Fruit fly (Drosophila melanogaster) whole organism, embryonic: ENCODE results near the gene CG14795.

Experiments
- Awh ChIP-seq: fragments of 200-800 bp; sonication (Bioruptor generic); IDR thresholded peaks from 2 replicates; pipeline ENCODE4, ENCODE4 v1.3.6; 2022; ENCODE audit warnings: missing biosample characterization, missing genetic modification characterization
- BEAF-32 ChIP-seq: fragments of 200-800 bp; sonication (Bioruptor generic); optimal IDR thresholded peaks from 3 replicates; lab custom pipeline; 2017; ENCODE audit warnings: missing biosample characterization, missing genetic modification characterization, mild to moderate bottlenecking, moderate library complexity, missing genetic modification reagents
- Bteb2 ChIP-seq: fragments of 200-800 bp; sonication (Bioruptor generic); optimal IDR thresholded peaks from 2 replicates; lab custom pipeline; 2016; ENCODE audit warnings: missing biosample characterization, missing genetic modification characterization
- CG10147 ChIP-seq: fragments of 200-800 bp; sonication (Bioruptor generic); optimal IDR thresholded peaks from 2 replicates; lab custom pipeline; 2019; ENCODE audit warnings: missing biosample characterization, mild to moderate bottlenecking, missing genetic modification characterization, moderate library complexity
- CG10267 ChIP-seq: fragments of 200-800 bp; sonication (Bioruptor generic); optimal IDR thresholded peaks from 2 replicates; lab custom pipeline; 2018; ENCODE audit warnings: missing biosample characterization, mild to moderate bottlenecking, missing genetic modification characterization, moderate library complexity
- CG10543 ChIP-seq: fragments of 200-800 bp; sonication (Bioruptor generic); optimal IDR thresholded peaks from 3 replicates; lab custom pipeline; 2017; ENCODE audit warnings: missing biosample characterization, mild to moderate bottlenecking, missing genetic modification characterization, moderate library complexity
- CG12104 ChIP-seq: fragments of 200-800 bp; sonication (Bioruptor generic); optimal IDR thresholded peaks from 3 replicates; lab custom pipeline; 2016; ENCODE audit warnings: missing biosample characterization, missing genetic modification characterization
- CG12219 ChIP-seq: fragments of 200-800 bp; sonication (Bioruptor generic); optimal IDR thresholded peaks from 3 replicates; lab custom pipeline; 2018; ENCODE audit warnings: missing biosample characterization, mild to moderate bottlenecking, missing genetic modification characterization
- CG15479 ChIP-seq: fragments of 200-800 bp; sonication (Bioruptor generic); optimal IDR thresholded peaks from 3 replicates; lab custom pipeline; 2019; ENCODE audit warnings: missing biosample characterization, mild to moderate bottlenecking, missing genetic modification characterization, moderate library complexity
- CG15601 ChIP-seq: fragments of 200-800 bp; sonication (Bioruptor generic); optimal IDR thresholded peaks from 3 replicates; lab custom pipeline; 2019; ENCODE audit warnings: missing biosample characterization, mild to moderate bottlenecking, missing genetic modification characterization, moderate library complexity
- CG1647 ChIP-seq: fragments of 200-800 bp; sonication (Bioruptor generic); optimal IDR thresholded peaks from 3 replicates; lab custom pipeline; 2016; ENCODE audit warnings: missing biosample characterization, missing genetic modification characterization
- CG2202 ChIP-seq: fragments of 200-800 bp; sonication (Bioruptor generic); optimal IDR thresholded peaks from 2 replicates; lab custom pipeline; 2018; ENCODE audit warnings: missing biosample characterization, mild to moderate bottlenecking, missing genetic modification characterization
- CG31365 ChIP-seq: fragments of 200-800 bp; sonication (Bioruptor generic); optimal IDR thresholded peaks from 2 replicates; lab custom pipeline; 2018; ENCODE audit warnings: missing biosample characterization, mild to moderate bottlenecking, missing genetic modification characterization
- CG34376 ChIP-seq: fragments of 200-800 bp; sonication (Bioruptor generic); optimal IDR thresholded peaks from 2 replicates; lab custom pipeline; 2018; ENCODE audit warnings: missing biosample characterization, mild to moderate bottlenecking, missing genetic modification characterization
- CG3838 ChIP-seq: fragments of 200-800 bp; sonication (Bioruptor generic); optimal IDR thresholded peaks from 3 replicates; lab custom pipeline; 2016; ENCODE audit warnings: missing biosample characterization, missing genetic modification characterization
- CG6175 ChIP-seq: fragments of 200-800 bp; sonication (Bioruptor generic); IDR thresholded peaks from 3 replicates; pipeline ENCODE4 v1.3.6; 2022; ENCODE audit warnings: missing biosample characterization, missing genetic modification characterization
- CTCF ChIP-seq: fragments of 200-800 bp; sonication (Bioruptor generic); optimal IDR thresholded peaks from 2 replicates; lab custom pipeline; 2017; ENCODE audit warnings: missing biosample characterization, mild to moderate bottlenecking, missing genetic modification characterization, moderate library complexity
- Doc2 ChIP-seq: fragments of 200-800 bp; sonication (Bioruptor generic); IDR thresholded peaks from 2 replicates; pipeline ENCODE4 v1.3.6; 2022; ENCODE audit warnings: missing biosample characterization, missing genetic modification characterization
- Elba2 ChIP-seq: fragments of 200-800 bp; sonication (Bioruptor generic); optimal IDR thresholded peaks from 3 replicates; lab custom pipeline; 2016; ENCODE audit warnings: missing biosample characterization, missing genetic modification characterization
- HLHmδ ChIP-seq: fragments of 200-800 bp; sonication (Bioruptor generic); optimal IDR thresholded peaks from 2 replicates; lab custom pipeline; 2018; ENCODE audit warnings: missing biosample characterization, mild to moderate bottlenecking, missing genetic modification characterization, moderate library complexity
- HmgZ ChIP-seq: fragments of 200-800 bp; sonication (Bioruptor generic); optimal IDR thresholded peaks from 2 replicates; lab custom pipeline; 2018; ENCODE audit warnings: missing biosample characterization, mild to moderate bottlenecking, missing genetic modification characterization
- Hmr ChIP-seq: fragments of 200-800 bp; sonication (Bioruptor generic); optimal IDR thresholded peaks from 3 replicates; lab custom pipeline; 2017; ENCODE audit warnings: mild to moderate bottlenecking, missing biosample characterization, missing genetic modification reagents, missing genetic modification characterization
- Lim3 ChIP-seq: fragments of 200-800 bp; sonication (Bioruptor generic); IDR thresholded peaks from 2 replicates; pipeline ENCODE4 v1.3.6; 2022; ENCODE audit warnings: missing biosample characterization, missing genetic modification characterization
- Scr ChIP-seq: fragments of 200-800 bp; sonication (Bioruptor generic); IDR thresholded peaks from 2 replicates; pipeline ENCODE4 v1.3.6; 2022; ENCODE audit warnings: missing biosample characterization, missing genetic modification characterization; ENCODE audit not compliant: partially characterized antibody
- Spps ChIP-seq: fragments of 200-800 bp; sonication (Bioruptor generic); optimal IDR thresholded peaks from 2 replicates; lab custom pipeline; 2018; ENCODE audit warnings: missing biosample characterization, mild to moderate bottlenecking, missing genetic modification characterization
- ase ChIP-seq: fragments of 200-800 bp; sonication (Bioruptor generic); IDR thresholded peaks from 3 replicates; pipeline ENCODE4 v1.3.6; 2022; ENCODE audit warnings: missing biosample characterization, missing genetic modification characterization
- az2 ChIP-seq: fragments of 200-800 bp; sonication (Bioruptor generic); optimal IDR thresholded peaks from 3 replicates; lab custom pipeline; 2016; ENCODE audit warnings: missing biosample characterization, missing genetic modification characterization
- chn ChIP-seq: fragments of 200-800 bp; sonication (Bioruptor generic); optimal IDR thresholded peaks from 2 replicates; lab custom pipeline; 2016; ENCODE audit warnings: missing biosample characterization, missing genetic modification characterization
- disco-r ChIP-seq: fragments of 200-800 bp; sonication (Bioruptor generic); optimal IDR thresholded peaks from 2 replicates; lab custom pipeline; 2016; ENCODE audit warnings: missing biosample characterization, missing genetic modification characterization
- dmrt99B ChIP-seq: fragments of 200-800 bp; sonication (Bioruptor generic); optimal IDR thresholded peaks from 2 replicates; lab custom pipeline; 2018; ENCODE audit warnings: missing biosample characterization, mild to moderate bottlenecking, missing genetic modification characterization, moderate library complexity
- eyg ChIP-seq: fragments of 200-800 bp; sonication (Bioruptor generic); optimal IDR thresholded peaks from 3 replicates; lab custom pipeline; 2016; ENCODE audit warnings: missing biosample characterization, missing genetic modification characterization
- fd64A ChIP-seq: fragments of 200-800 bp; sonication (Bioruptor generic); optimal IDR thresholded peaks from 3 replicates; lab custom pipeline; 2018; ENCODE audit warnings: missing biosample characterization, mild to moderate bottlenecking, missing genetic modification characterization
- lola ChIP-seq, 3 experiments: fragments of >200 bp in 2 of 3; fragments of 200-800 bp in 1 of 3; sonication (Bioruptor generic) in 1 of 3; optimal IDR thresholded peaks; 2 replicates each; lab custom pipeline; 2017 to 2019; ENCODE audit warnings: missing biosample characterization in 3 of 3, missing genetic modification characterization in 3 of 3, mild to moderate bottlenecking in 1 of 3, moderate library complexity in 1 of 3
- nom ChIP-seq: fragments of 200-800 bp; sonication (Bioruptor generic); optimal IDR thresholded peaks from 2 replicates; lab custom pipeline; 2017; ENCODE audit warnings: missing biosample characterization, missing genetic modification characterization, mild to moderate bottlenecking, moderate library complexity, missing genetic modification reagents
- pb ChIP-seq: fragments of 200-800 bp; sonication (Bioruptor generic); optimal IDR thresholded peaks from 3 replicates; lab custom pipeline; 2016; ENCODE audit warnings: missing biosample characterization, missing genetic modification characterization
- sd ChIP-seq: fragments of 200-800 bp; sonication (Bioruptor generic); optimal IDR thresholded peaks from 3 replicates; lab custom pipeline; 2018; ENCODE audit warnings: missing biosample characterization, mild to moderate bottlenecking, missing genetic modification characterization, moderate library complexity
- seq ChIP-seq: fragments of 200-800 bp; sonication (Bioruptor generic); IDR thresholded peaks from 2 replicates; pipeline ENCODE4 v1.3.6; 2022; ENCODE audit warnings: missing biosample characterization, missing genetic modification characterization
- ssp ChIP-seq: fragments of 200-800 bp; sonication (Bioruptor generic); IDR thresholded peaks from 2 replicates; pipeline ENCODE4 v1.3.6; 2022; ENCODE audit warnings: missing biosample characterization, missing genetic modification characterization
- sug ChIP-seq: fragments of 200-800 bp; optimal IDR thresholded peaks from 2 replicates; lab custom pipeline; 2019; ENCODE audit warnings: missing biosample characterization, mild to moderate bottlenecking, missing genetic modification characterization, moderate library complexity
- tll ChIP-seq, 2 experiments: fragments of 200-800 bp in 1 of 2; fragments of >200 bp in 1 of 2; sonication (Bioruptor generic) in 1 of 2; optimal IDR thresholded peaks; 2 replicates each; lab custom pipeline; 2017 to 2019; ENCODE audit warnings: missing biosample characterization in 2 of 2, missing genetic modification characterization in 2 of 2, mild to moderate bottlenecking in 1 of 2, moderate library complexity in 1 of 2
- toy ChIP-seq: fragments of 200-800 bp; sonication (Bioruptor generic); IDR thresholded peaks from 2 replicates; pipeline ENCODE4 v1.3.6; 2022; ENCODE audit warnings: missing biosample characterization, missing genetic modification characterization
- trem ChIP-seq: fragments of 200-800 bp; optimal IDR thresholded peaks from 3 replicates; lab custom pipeline; 2019; ENCODE audit warnings: missing biosample characterization, mild to moderate bottlenecking, missing genetic modification characterization, moderate library complexity
- twi ChIP-seq: fragments of 200-800 bp; optimal IDR thresholded peaks from 2 replicates; lab custom pipeline; 2019; ENCODE audit warnings: missing biosample characterization, mild to moderate bottlenecking, missing genetic modification characterization, moderate library complexity
- vvl ChIP-seq: fragments of 200-800 bp; sonication (Bioruptor generic); IDR thresholded peaks from 2 replicates; pipeline ENCODE4 v1.3.6; 2022; ENCODE audit warnings: missing biosample characterization, missing genetic modification characterization
- zen ChIP-seq: fragments of 200-800 bp; sonication (Bioruptor generic); optimal IDR thresholded peaks from 3 replicates; lab custom pipeline; 2018; ENCODE audit warnings: missing biosample characterization, mild to moderate bottlenecking, missing genetic modification characterization, moderate library complexity
- zen2 ChIP-seq: fragments of 200-800 bp; sonication (Bioruptor generic); IDR thresholded peaks from 3 replicates; pipeline ENCODE4 v1.3.6; 2022; ENCODE audit warnings: missing biosample characterization, missing genetic modification characterization; ENCODE audit not compliant: partially characterized antibody
- zfh1 ChIP-seq: fragments of 200-800 bp; sonication (Bioruptor generic); IDR thresholded peaks from 3 replicates; pipeline ENCODE4 v1.3.6; 2022; ENCODE audit warnings: missing biosample characterization, missing genetic modification characterization

The CG14795 gene

DNA sequence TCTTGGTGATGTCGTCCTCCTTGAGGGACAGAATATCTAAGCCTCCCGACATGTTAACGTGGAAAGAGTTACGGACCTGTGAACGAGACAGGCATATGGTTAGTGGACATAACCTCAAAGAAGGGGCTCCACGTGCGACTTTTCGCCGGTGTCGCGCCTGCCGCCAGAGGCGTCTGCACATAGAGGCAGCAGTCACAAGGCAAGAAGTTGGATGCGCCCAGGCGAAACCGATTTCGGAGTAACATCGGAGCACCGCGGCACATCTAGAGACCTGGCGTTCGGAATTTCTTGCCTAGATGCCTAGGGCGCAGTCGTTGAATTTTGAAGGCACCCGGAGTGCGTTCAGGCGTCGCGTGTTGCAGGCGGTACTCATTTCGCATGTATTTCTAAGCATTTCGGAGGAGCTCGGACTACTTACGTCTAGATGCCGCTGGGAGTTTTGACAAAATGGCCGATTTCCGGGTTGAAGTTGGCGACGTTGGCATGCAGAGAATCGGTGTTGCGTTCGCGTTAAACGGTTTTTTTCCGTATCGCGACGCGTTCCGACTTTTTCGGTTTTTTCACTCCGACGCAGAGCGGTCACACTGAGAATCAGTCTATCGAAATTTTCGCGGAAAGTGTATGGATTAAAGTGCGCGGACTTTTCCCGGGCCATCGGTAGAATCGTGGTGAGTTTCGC, 29.6 kb downstream of the CG14795 start, which contains the start of the genes sta and inc (continued):
- TF ChIP-seq CG10267 (tag; lab: Kevin White, UChicago) (peak; percentile 94), Doc2 (no peak), CG12219 (GFP tag; lab: Kevin White, UChicago) (peak; percentile 64), seq (GFP tag; lab: Robert Waterston, UW) (peak; percentile 41; the same call in 1 of the 2 replicates), CG31365 (tag; lab: Kevin White, UChicago) (peak; percentile 73), eyg (peak; percentile 26), CTCF (GFP tag; lab: Kevin White, UChicago) (peak; percentile 18), CG3838 (no peak), tll (GFP tag; optimal IDR thresholded peaks at IDR 0.05; lab: Kevin White, UChicago) (no peak), ssp (GFP tag; lab: Robert Waterston, UW) (0 out of 2 replicates have a peak, but pooled peaks have one; percentile 6), Scr (peak; percentile 66), pb (peak; percentile 53), CG1647 (GFP tag; lab: Kevin White, UChicago) (peak; percentile 35), zen2 (peak; percentile 66; the same call in 2 of the 3 replicates), Hmr (GFP tag; lab: Kevin White, UChicago) (peak; percentile 92), CG15601 (tag; lab: Kevin White, UChicago) (peak; percentile 76), zen (tag; lab: Kevin White, UChicago) (peak; percentile 31), fd64A (GFP tag; lab: Kevin White, UChicago) (peak; percentile 52), Lim3 (GFP tag; lab: Robert Waterston, UW) (no peak), vvl (GFP tag; lab: Robert Waterston, UW) (peak; percentile 66), Elba2 (GFP tag; lab: Kevin White, UChicago) (no peak), Bteb2 (GFP tag; lab: Kevin White, UChicago) (peak; percentile 68), chn (GFP tag; lab: Kevin White, UChicago) (peak; percentile 59), az2 (no peak)

DNA sequence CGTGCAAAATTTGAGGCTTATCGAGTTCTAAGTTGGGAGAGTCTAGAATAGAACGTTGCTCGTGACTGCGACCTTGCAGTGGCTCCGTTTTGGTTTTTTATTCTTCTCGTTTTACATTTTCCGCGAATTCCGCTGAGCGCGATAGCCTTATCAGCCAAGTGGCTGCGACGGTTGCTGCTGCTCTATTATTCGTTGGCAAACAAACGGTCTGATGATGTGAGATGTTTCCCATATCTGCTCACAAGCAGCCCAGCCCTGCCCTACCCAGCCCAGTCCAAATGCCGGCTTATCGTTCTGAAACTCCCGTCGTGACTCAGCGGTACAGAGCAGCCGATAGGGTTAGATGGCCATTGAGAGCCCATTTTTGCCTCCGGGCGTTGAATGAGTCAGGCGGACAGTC, 32.2 kb downstream of the CG14795 start:
- peak; percentile 45 for TF ChIP-seq CG34376 (GFP tag; lab: Kevin White, UChicago)
- TF ChIP-seq trem (tag; lab: Kevin White, UChicago): no peak
- TF ChIP-seq sug: peak; percentile 20
- no peak for TF ChIP-seq twi (tag; lab: Kevin White, UChicago)
- TF ChIP-seq CG15479 (GFP tag; lab: Kevin White, UChicago): peak; percentile 87
- no peak for TF ChIP-seq HmgZ (tag; lab: Kevin White, UChicago)
- peak; percentile 4 for TF ChIP-seq nom (GFP tag; lab: Kevin White, UChicago)
- TF ChIP-seq CG10543 (GFP tag; lab: Kevin White, UChicago): peak; percentile 23

DNA sequence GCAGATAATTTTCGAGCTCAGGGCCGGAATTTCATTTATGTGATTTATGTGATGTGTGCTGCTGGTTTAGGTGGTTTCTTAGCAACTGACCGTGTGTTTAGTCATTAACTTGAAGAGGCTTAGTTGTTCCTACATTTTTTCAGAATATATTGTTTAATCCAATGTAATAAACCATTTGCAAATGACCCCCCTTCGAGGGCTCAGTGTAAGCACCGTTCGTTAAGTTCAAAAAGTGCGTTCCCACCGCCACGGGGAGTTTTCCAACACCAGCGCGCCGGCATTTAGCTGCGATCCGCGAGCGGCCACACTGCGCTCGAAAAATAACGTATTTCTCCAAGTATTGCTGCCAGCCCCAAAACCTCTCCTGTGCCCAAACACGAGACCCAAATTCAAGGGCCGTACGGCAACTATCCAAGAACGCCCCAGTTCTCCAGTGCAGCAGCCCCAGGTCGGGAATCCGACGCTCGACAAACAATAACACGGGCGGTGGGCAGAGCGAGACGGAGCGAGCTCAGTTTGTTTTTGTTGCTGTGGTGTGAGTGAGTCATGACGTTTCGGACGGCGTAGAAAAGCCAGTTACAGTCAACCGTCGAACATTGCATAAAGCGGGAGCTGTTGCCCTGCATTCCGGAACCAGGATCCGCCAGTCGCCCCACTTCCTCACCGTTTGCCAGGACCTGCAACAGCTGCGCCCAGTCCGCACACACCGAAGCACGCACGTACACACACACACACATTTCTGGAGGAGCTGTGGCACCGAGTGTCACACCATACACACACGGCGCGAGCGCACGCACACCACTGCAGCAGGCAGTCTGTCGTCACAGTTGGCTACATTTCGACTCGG, 34.1 kb downstream of the CG14795 start, which contains the start of gene rush:
TSS of gene rush (plus strand) at position 277 of the 847 bp plus-strand sequence.
- TF ChIP-seq CG10147 (no peak), BEAF-32 (GFP tag; lab: Kevin White, UChicago) (peak; percentile 53), Awh (GFP tag; lab: Robert Waterston, UW) (no peak), CG2202 (tag; lab: Kevin White, UChicago) (no peak), disco-r (no peak), sd (tag; lab: Kevin White, UChicago) (no peak), lola (GFP tag; optimal IDR thresholded peaks at IDR 0.05; lab: Kevin White, UChicago) (no peak), dmrt99B (tag; lab: Kevin White, UChicago) (no peak), Spps (tag; lab: Kevin White, UChicago) (no peak), HLHmδ (GFP tag; lab: Kevin White, UChicago) (peak; percentile 53), zfh1 (0 out of 3 replicates have a peak, but pooled peaks have one; percentile 39), CG12104 (GFP tag; lab: Kevin White, UChicago) (no peak), toy (GFP tag; lab: Robert Waterston, UW) (no peak), CG6175 (GFP tag; lab: Robert Waterston, UW) (0 out of 3 replicates have a peak, but pooled peaks have one; percentile 10), ase (GFP tag; lab: Robert Waterston, UW) (no peak)
